Worm (Caenorhabditis elegans) whole organism, L2 larva: Measurements from ENCODE around the gene Y41D4A.4.

Source experiments
- Y55F3AM.14 ChIP-seq: fragments of 200-800 bp; sonication (Bioruptor generic); optimal IDR thresholded peaks from 2 replicates; lab custom pipeline; 2018; ENCODE audit warnings: mild to moderate bottlenecking, missing genetic modification characterization, missing compliant biosample characterization
- ZK546.5 ChIP-seq: sonication (generic microtip); optimal IDR thresholded peaks from 2 replicates; lab custom pipeline; 2017; ENCODE audit warnings: missing biosample characterization, missing genetic modification characterization
- aly-2 ChIP-seq: fragments of 150-350 bp; optimal IDR thresholded peaks from 2 replicates; lab custom pipeline; 2014; ENCODE audit warnings: missing biosample characterization, missing genetic modification characterization
- ama-1 ChIP-seq: fragments of 150-350 bp; optimal IDR thresholded peaks from 2 replicates; lab custom pipeline; 2018; ENCODE audit warnings: inconsistent platforms
- ceh-16 ChIP-seq: fragments of 150-350 bp; optimal IDR thresholded peaks from 2 replicates; lab custom pipeline; 2014; ENCODE audit warnings: missing biosample characterization, missing genetic modification characterization
- egl-27 ChIP-seq: sonication (generic microtip); optimal IDR thresholded peaks from 3 replicates; lab custom pipeline; 2017; ENCODE audit warnings: missing biosample characterization, missing genetic modification reagents, missing genetic modification characterization
- elt-1 ChIP-seq: fragments of 150-350 bp; optimal IDR thresholded peaks from 2 replicates; lab custom pipeline; 2014; ENCODE audit warnings: missing biosample characterization, missing genetic modification characterization
- elt-3 ChIP-seq: sonication (generic microtip); optimal IDR thresholded peaks from 2 replicates; lab custom pipeline; 2017; ENCODE audit warnings: missing biosample characterization, missing genetic modification characterization
- lin-11 ChIP-seq: fragments of 150-350 bp; sonication (generic microtip); optimal IDR thresholded peaks from 2 replicates; lab custom pipeline; 2014; ENCODE audit warnings: missing biosample characterization, missing genetic modification characterization, inconsistent platforms, mixed read lengths
- lin-13 ChIP-seq: fragments of 150-350 bp; optimal IDR thresholded peaks from 2 replicates; lab custom pipeline; 2014; ENCODE audit warnings: missing biosample characterization, missing genetic modification reagents, missing genetic modification characterization
- lsy-2 ChIP-seq, 2 experiments: fragments of 150-350 bp in 1 of 2; sonication (generic microtip) in 1 of 2; optimal IDR thresholded peaks; 2 replicates each; lab custom pipeline; 2014 to 2017; ENCODE audit warnings: missing biosample characterization in 2 of 2, missing genetic modification characterization in 2 of 2
- mab-5 ChIP-seq: fragments of 150-350 bp; optimal IDR thresholded peaks from 2 replicates; lab custom pipeline; 2014; ENCODE audit warnings: missing biosample characterization, missing genetic modification characterization
- mbf-1 ChIP-seq: sonication (generic microtip); optimal IDR thresholded peaks from 2 replicates; lab custom pipeline; 2017; ENCODE audit warnings: missing biosample characterization, missing genetic modification characterization
- mdl-1 ChIP-seq, 2 experiments: fragments of 150-350 bp in 1 of 2; sonication (generic microtip) in 1 of 2; optimal IDR thresholded peaks; 2 replicates each; lab custom pipeline; 2017; ENCODE audit warnings: missing biosample characterization in 2 of 2, missing genetic modification characterization in 2 of 2
- nhr-11 ChIP-seq: fragments of 150-350 bp; optimal IDR thresholded peaks from 2 replicates; lab custom pipeline; 2014; ENCODE audit warnings: missing biosample characterization, missing genetic modification characterization
- nhr-129 ChIP-seq: fragments of 150-350 bp; optimal IDR thresholded peaks from 2 replicates; lab custom pipeline; 2014; ENCODE audit warnings: missing biosample characterization, missing genetic modification characterization
- nhr-21 ChIP-seq: fragments of 150-350 bp; optimal IDR thresholded peaks from 2 replicates; lab custom pipeline; 2014; ENCODE audit warnings: missing biosample characterization, missing genetic modification characterization
- nhr-237 ChIP-seq: fragments of 150-350 bp; optimal IDR thresholded peaks from 2 replicates; lab custom pipeline; 2014; ENCODE audit warnings: missing biosample characterization, missing genetic modification characterization
- nhr-25 ChIP-seq: fragments of 150-350 bp; sonication (generic microtip); optimal IDR thresholded peaks from 3 replicates; lab custom pipeline; 2014; ENCODE audit warnings: missing biosample characterization, missing genetic modification characterization
- nhr-6 ChIP-seq: fragments of 150-350 bp; optimal IDR thresholded peaks from 2 replicates; lab custom pipeline; 2014; ENCODE audit warnings: missing biosample characterization, missing genetic modification characterization
- sem-4 ChIP-seq: fragments of 150-350 bp; optimal IDR thresholded peaks from 2 replicates; lab custom pipeline; 2014; ENCODE audit warnings: missing biosample characterization, missing genetic modification reagents, missing genetic modification characterization
- sma-3 ChIP-seq: sonication (generic microtip); optimal IDR thresholded peaks from 2 replicates; lab custom pipeline; 2016; ENCODE audit warnings: missing genetic modification reagents, missing genetic modification characterization, missing compliant biosample characterization
- sma-9 ChIP-seq, 2 experiments: fragments of 150-350 bp in 1 of 2; sonication (generic microtip) in 1 of 2; optimal IDR thresholded peaks; 2 replicates each; lab custom pipeline; 2014 to 2016; ENCODE audit warnings: missing genetic modification characterization in 2 of 2, mild to moderate bottlenecking in 1 of 2, missing biosample characterization in 1 of 2, missing compliant biosample characterization in 1 of 2, missing genetic modification reagents in 1 of 2, moderate library complexity in 1 of 2
- snpc-4 ChIP-seq: fragments of 150-350 bp; optimal IDR thresholded peaks from 2 replicates; lab custom pipeline; 2014; ENCODE audit warnings: missing biosample characterization, missing genetic modification characterization
- unc-39 ChIP-seq: fragments of 150-350 bp; optimal IDR thresholded peaks from 2 replicates; lab custom pipeline; 2014; ENCODE audit warnings: missing biosample characterization, missing genetic modification characterization
- unc-55 ChIP-seq: fragments of 150-350 bp; sonication (generic microtip); optimal IDR thresholded peaks from 3 replicates; lab custom pipeline; 2014; ENCODE audit warnings: missing biosample characterization, missing genetic modification reagents, missing genetic modification characterization
- unc-62 ChIP-seq: fragments of 150-350 bp; optimal IDR thresholded peaks from 2 replicates; lab custom pipeline; 2014; ENCODE audit warnings: missing biosample characterization, missing genetic modification reagents, missing genetic modification characterization
- ztf-1 ChIP-seq: fragments of 200-800 bp; sonication (Bioruptor generic); conservative IDR thresholded peaks from 2 replicates; pipeline ENCODE4 v1.3.6; 2022; ENCODE audit warnings: missing genetic modification characterization, missing compliant biosample characterization
- ztf-11 ChIP-seq: sonication (generic microtip); optimal IDR thresholded peaks from 2 replicates; lab custom pipeline; 2017; ENCODE audit warnings: missing biosample characterization, missing genetic modification characterization
- ztf-4 ChIP-seq: fragments of 150-350 bp; optimal IDR thresholded peaks from 2 replicates; lab custom pipeline; 2014; ENCODE audit warnings: missing biosample characterization, missing genetic modification characterization

Gene Y41D4A.4

DNA sequence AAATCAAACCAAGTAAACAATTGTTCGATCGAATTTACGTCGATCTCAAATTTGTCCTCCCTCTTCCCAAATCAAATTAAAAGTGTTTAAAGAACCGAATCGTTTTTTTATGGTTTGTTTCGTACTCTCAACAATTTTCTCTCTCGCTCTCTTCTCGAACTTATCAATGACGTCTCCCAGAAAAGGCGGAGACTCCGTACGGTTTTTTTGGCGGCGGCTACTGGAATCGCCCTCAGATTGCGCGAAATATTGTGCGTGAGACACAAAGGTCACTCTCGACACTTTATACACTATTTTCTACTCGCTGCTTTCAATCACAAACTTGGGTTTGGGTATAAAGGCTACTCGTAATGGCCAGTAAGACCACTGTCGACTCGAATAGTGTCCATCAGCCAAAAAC is 25.3 kb upstream of the Y41D4A.4 start, which contains the start of gene epic-2:
Gene epic-2 (plus strand): TSS at position 317 of the 400 bp plus-strand sequence.
- TF ChIP-seq nhr-25 (tag; lab: Kevin White, UChicago) (peak; percentile 29), mdl-1 (tag; optimal IDR thresholded peaks at IDR 0.05; lab: Kevin White, UChicago) (no peak), sma-3 (GFP tag; lab: Kevin White, UChicago) (peak; percentile 9), snpc-4 (tag; lab: Kevin White, UChicago) (no peak), Y55F3AM.14 (no peak), elt-1 (no peak), ama-1 (lab: Kevin White, UChicago) (peak; percentile 53), ceh-16 (tag; lab: Kevin White, UChicago) (no peak), elt-3 (no peak)

DNA sequence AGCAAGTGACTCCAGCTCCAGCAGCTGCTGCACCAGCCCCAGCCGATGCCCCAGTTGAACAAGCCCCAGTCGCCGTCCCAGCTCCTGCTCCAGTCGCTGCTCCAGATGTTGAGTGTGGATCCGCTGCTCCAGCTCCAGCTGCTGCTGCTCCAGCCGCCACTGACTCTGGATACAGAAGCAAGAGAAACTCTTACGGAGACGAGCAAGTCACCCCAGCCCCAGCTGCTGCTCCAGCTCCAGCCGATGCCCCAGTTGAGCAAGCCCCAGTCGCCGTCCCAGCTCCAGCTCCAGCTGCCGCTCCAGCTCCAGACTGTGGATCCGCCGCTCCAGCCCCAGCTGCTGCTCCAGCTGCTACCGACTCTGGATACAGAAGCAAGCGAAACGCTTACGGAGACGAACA is 24.2 kb upstream of the Y41D4A.4 start:
- TF ChIP-seq Y55F3AM.14, result no peak
- TF ChIP-seq mab-5, result no peak
- no peak for TF ChIP-seq unc-39
- no peak for TF ChIP-seq ZK546.5 (tag; lab: Kevin White, UChicago)
- TF ChIP-seq nhr-6 (tag; lab: Kevin White, UChicago), result no peak
- no peak for TF ChIP-seq unc-62 (GFP tag; lab: Kevin White, UChicago)
- TF ChIP-seq ztf-1 (GFP tag; lab: Robert Waterston, UW), result no peak
- no peak for TF ChIP-seq unc-55 (GFP tag; lab: Kevin White, UChicago)
- no peak for TF ChIP-seq elt-1

DNA sequence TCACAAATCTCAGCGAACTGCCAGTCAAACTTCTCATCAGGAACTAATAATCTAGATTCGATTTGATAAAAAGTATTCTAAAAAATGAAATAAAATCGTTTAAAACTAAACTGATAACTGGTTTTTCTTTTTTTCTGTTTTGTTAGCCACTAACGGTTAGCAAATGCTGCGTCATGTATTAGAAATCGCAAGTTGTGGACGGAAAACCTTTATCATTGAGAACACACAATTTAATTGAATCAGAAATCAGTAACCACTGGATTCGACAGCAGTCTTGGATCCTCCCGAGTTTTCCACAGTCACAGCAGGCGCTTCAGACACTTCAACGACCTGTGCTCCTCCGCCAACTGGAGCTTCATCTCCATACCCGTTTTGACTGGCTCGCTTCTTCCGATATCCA is 22.8 kb upstream of the Y41D4A.4 start:
- peak; percentile 28 for TF ChIP-seq ama-1 (lab: Kevin White, UChicago)
- peak; percentile 40 for TF ChIP-seq sma-3 (GFP tag; lab: Kevin White, UChicago)
- peak; percentile 27 for TF ChIP-seq nhr-25 (tag; lab: Kevin White, UChicago)
- no peak for TF ChIP-seq ztf-4
- no peak for TF ChIP-seq lin-13

DNA sequence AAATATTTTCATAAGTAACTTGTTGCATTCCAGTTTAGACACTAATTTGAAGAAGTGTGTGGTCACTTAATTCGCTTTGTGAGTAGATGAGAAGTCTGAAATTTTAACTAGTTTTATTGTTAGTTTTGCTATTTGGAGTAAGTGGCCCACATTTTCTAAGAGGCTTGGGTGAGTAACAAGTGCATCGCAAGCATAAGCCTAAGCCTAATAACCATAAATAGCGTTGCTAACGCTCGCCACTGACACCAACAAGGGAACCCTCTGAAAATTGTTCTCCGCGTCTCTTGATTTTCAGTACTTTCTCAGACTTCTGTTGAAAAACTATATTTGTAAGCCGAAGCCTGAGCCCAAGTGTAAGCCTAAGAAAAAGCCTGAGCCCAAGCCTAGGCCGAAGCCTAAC is 21.5 kb upstream of the Y41D4A.4 start, which contains the start of gene epic-3:
Gene epic-3 (minus strand): TSS at position 101 of the 400 bp plus-strand sequence.
- no peak for TF ChIP-seq lin-11 (tag; lab: Kevin White, UChicago)
- TF ChIP-seq aly-2, result no peak
- TF ChIP-seq nhr-21 (tag; lab: Kevin White, UChicago), result no peak
- TF ChIP-seq mbf-1 (tag; lab: Kevin White, UChicago), result no peak
- no peak for TF ChIP-seq nhr-11 (tag; lab: Kevin White, UChicago)
- no peak for TF ChIP-seq lsy-2 (tag; optimal IDR thresholded peaks at IDR 0.05; lab: Kevin White, UChicago)
- no peak for TF ChIP-seq ztf-1 (GFP tag; lab: Robert Waterston, UW)

DNA sequence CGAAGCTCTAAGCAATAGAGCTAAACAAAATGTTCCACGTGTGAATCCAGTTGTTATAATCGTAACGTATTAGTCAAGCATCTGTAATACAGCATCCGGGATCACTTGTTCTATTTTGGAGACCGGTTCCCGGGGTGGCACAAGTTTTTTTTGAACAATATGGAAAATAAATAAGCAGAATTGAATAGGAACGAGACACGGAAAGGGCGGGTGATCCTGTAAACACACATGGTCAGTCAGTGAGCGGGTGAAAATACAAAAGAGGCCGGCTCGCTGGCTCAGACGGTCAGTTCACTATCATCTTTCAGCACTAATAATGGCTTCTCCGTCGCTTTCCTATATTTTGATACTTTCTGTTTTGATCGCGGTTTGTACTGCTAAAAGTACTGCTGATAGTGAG is 19.9 kb upstream of the Y41D4A.4 start, which contains the start of gene K08D12.8:
Gene K08D12.8 (plus strand): TSS at position 301 of the 400 bp plus-strand sequence.
- TF ChIP-seq elt-1 (no peak), snpc-4 (tag; lab: Kevin White, UChicago) (no peak), nhr-11 (tag; lab: Kevin White, UChicago) (no peak), lsy-2 (tag; optimal IDR thresholded peaks at IDR 0.05; lab: Kevin White, UChicago) (no peak), sma-9 (GFP tag; optimal IDR thresholded peaks at IDR 0.05; lab: Kevin White, UChicago) (no peak), sma-9 (tag; optimal IDR thresholded peaks at IDR 0.05; lab: Kevin White, UChicago) (no peak), sem-4 (tag; lab: Kevin White, UChicago) (no peak), unc-55 (GFP tag; lab: Kevin White, UChicago) (no peak), nhr-129 (tag; lab: Kevin White, UChicago) (no peak), nhr-237 (no peak)

DNA sequence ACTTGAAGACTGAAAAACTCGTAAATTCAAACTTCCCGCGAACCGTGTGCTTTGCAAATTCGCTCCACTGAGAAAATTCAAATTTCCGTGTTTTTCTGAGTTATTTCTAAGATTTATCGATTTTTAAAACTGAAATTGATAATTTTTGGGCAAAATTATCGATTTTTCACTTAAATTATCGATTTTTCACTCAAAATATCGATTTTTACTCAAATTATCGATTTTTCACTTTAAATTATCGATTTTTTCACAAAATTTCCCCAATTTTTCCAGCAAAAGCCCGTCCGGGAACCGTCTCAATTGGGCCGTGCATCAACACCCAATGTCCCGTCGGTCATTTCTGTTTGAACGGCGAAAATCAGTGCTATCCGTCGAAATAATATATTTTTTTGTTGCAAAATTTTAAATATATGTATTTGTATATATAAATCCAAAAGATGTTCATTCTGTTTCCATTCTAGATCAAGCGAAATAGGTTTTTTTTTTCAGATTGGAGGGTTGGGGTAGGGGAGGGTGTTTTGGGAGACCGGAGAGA is 18.2 kb upstream of the Y41D4A.4 start:
- no peak for TF ChIP-seq ZK546.5 (tag; lab: Kevin White, UChicago)
- TF ChIP-seq egl-27 (tag; lab: Kevin White, UChicago), result no peak
- TF ChIP-seq sma-9 (GFP tag; optimal IDR thresholded peaks at IDR 0.05; lab: Kevin White, UChicago), result no peak
- no peak for TF ChIP-seq sma-9 (tag; optimal IDR thresholded peaks at IDR 0.05; lab: Kevin White, UChicago)
- TF ChIP-seq ztf-11 (tag; lab: Kevin White, UChicago), result no peak
- TF ChIP-seq nhr-237, result no peak
- TF ChIP-seq elt-1, result no peak
